Fruit fly (Drosophila melanogaster) whole organism, embryonic: ENCODE results near the gene ssp.

Experiments
- B-H2 ChIP-seq: fragments of 200-800 bp; sonication (Bioruptor generic); optimal IDR thresholded peaks from 2 replicates; lab custom pipeline; 2018; ENCODE audit warnings: missing biosample characterization, mild to moderate bottlenecking, missing genetic modification characterization
- CG10462 ChIP-seq: fragments of 200-800 bp; sonication (Bioruptor generic); optimal IDR thresholded peaks from 2 replicates; lab custom pipeline; 2016; ENCODE audit warnings: missing biosample characterization, missing genetic modification characterization
- CG10565 ChIP-seq: fragments of 200-800 bp; sonication (Bioruptor generic); optimal IDR thresholded peaks from 3 replicates; lab custom pipeline; 2016; ENCODE audit warnings: missing biosample characterization, mild to moderate bottlenecking, missing genetic modification characterization
- CG11085 ChIP-seq: fragments of 200-800 bp; sonication (Bioruptor generic); IDR thresholded peaks from 2 replicates; pipeline ENCODE4 v1.3.6; 2022; ENCODE audit warnings: missing biosample characterization, missing genetic modification characterization
- CG11093 ChIP-seq: fragments of 200-800 bp; sonication (Bioruptor generic); IDR thresholded peaks from 3 replicates; pipeline ENCODE4 v1.3.6; 2022; ENCODE audit warnings: missing biosample characterization, missing genetic modification characterization
- CG12104 ChIP-seq: fragments of 200-800 bp; sonication (Bioruptor generic); optimal IDR thresholded peaks from 3 replicates; lab custom pipeline; 2016; ENCODE audit warnings: missing biosample characterization, missing genetic modification characterization
- CG16813 ChIP-seq: fragments of 200-800 bp; sonication (Bioruptor generic); IDR thresholded peaks from 3 replicates; pipeline ENCODE4 v1.3.6; 2022; ENCODE audit warnings: missing biosample characterization, missing genetic modification characterization; ENCODE audit not compliant: partially characterized antibody
- CG16863 ChIP-seq: fragments of 200-800 bp; sonication (Bioruptor generic); optimal IDR thresholded peaks from 3 replicates; lab custom pipeline; 2016; ENCODE audit warnings: missing biosample characterization, missing genetic modification characterization
- CG2202 ChIP-seq: fragments of 200-800 bp; sonication (Bioruptor generic); optimal IDR thresholded peaks from 2 replicates; lab custom pipeline; 2018; ENCODE audit warnings: missing biosample characterization, mild to moderate bottlenecking, missing genetic modification characterization
- CG31388 ChIP-seq: fragments of 200-800 bp; sonication (Bioruptor generic); optimal IDR thresholded peaks from 2 replicates; lab custom pipeline; 2016; ENCODE audit warnings: missing biosample characterization, missing genetic modification characterization
- CG3163 ChIP-seq: fragments of 200-800 bp; sonication (Bioruptor generic); optimal IDR thresholded peaks from 3 replicates; lab custom pipeline; 2016; ENCODE audit warnings: missing biosample characterization, missing genetic modification characterization
- CG34376 ChIP-seq: fragments of 200-800 bp; sonication (Bioruptor generic); optimal IDR thresholded peaks from 2 replicates; lab custom pipeline; 2018; ENCODE audit warnings: missing biosample characterization, mild to moderate bottlenecking, missing genetic modification characterization
- CG42726 ChIP-seq: fragments of 200-800 bp; sonication (Bioruptor generic); IDR thresholded peaks from 2 replicates; pipeline ENCODE4 v1.3.6; 2022; ENCODE audit warnings: missing biosample characterization, missing genetic modification characterization; ENCODE audit not compliant: partially characterized antibody
- CG6272 ChIP-seq: fragments of 200-800 bp; sonication (Bioruptor generic); IDR thresholded peaks from 2 replicates; pipeline ENCODE4 v1.3.6; 2022; ENCODE audit warnings: missing biosample characterization, missing genetic modification characterization
- CG7987 ChIP-seq: fragments of 200-800 bp; sonication (Bioruptor generic); optimal IDR thresholded peaks from 2 replicates; lab custom pipeline; 2018; ENCODE audit warnings: missing biosample characterization, mild to moderate bottlenecking, missing genetic modification characterization, moderate library complexity
- CG9727 ChIP-seq: fragments of 200-800 bp; sonication (Bioruptor generic); optimal IDR thresholded peaks from 3 replicates; lab custom pipeline; 2017; ENCODE audit warnings: missing biosample characterization, mild to moderate bottlenecking, missing genetic modification characterization
- CG9932 ChIP-seq: fragments of 200-800 bp; sonication (Bioruptor generic); IDR thresholded peaks from 2 replicates; pipeline ENCODE4 v1.3.6; 2022; ENCODE audit warnings: missing biosample characterization, missing genetic modification characterization
- CrebB ChIP-seq: fragments of 200-800 bp; sonication (Bioruptor generic); optimal IDR thresholded peaks from 3 replicates; lab custom pipeline; 2018; ENCODE audit warnings: missing biosample characterization, mild to moderate bottlenecking, missing genetic modification characterization
- Dbx ChIP-seq: fragments of 200-800 bp; sonication (Bioruptor generic); IDR thresholded peaks from 3 replicates; pipeline ENCODE4 v1.3.6; 2022; ENCODE audit warnings: missing biosample characterization, missing genetic modification characterization
- Dp ChIP-seq: fragments of 200-800 bp; sonication (Bioruptor generic); optimal IDR thresholded peaks from 2 replicates; lab custom pipeline; 2018; ENCODE audit warnings: missing biosample characterization, mild to moderate bottlenecking, missing genetic modification characterization, moderate library complexity
- H15 ChIP-seq: fragments of 200-800 bp; sonication (Bioruptor generic); IDR thresholded peaks from 3 replicates; pipeline ENCODE4 v1.3.6; 2022; ENCODE audit warnings: missing biosample characterization, missing genetic modification characterization
- HmgZ ChIP-seq: fragments of 200-800 bp; sonication (Bioruptor generic); optimal IDR thresholded peaks from 2 replicates; lab custom pipeline; 2018; ENCODE audit warnings: missing biosample characterization, mild to moderate bottlenecking, missing genetic modification characterization
- Hmx ChIP-seq: fragments of 200-800 bp; sonication (Bioruptor generic); optimal IDR thresholded peaks from 2 replicates; lab custom pipeline; 2016; ENCODE audit warnings: missing biosample characterization, missing genetic modification characterization
- Lpt ChIP-seq: fragments of >200 bp; optimal IDR thresholded peaks from 2 replicates; lab custom pipeline; 2018; ENCODE audit warnings: missing biosample characterization, missing genetic modification characterization
- Mes4 ChIP-seq: fragments of 200-800 bp; sonication (Bioruptor generic); optimal IDR thresholded peaks from 2 replicates; lab custom pipeline; 2016; ENCODE audit warnings: missing biosample characterization, missing genetic modification characterization
- NC2β ChIP-seq: fragments of 200-800 bp; sonication (Bioruptor generic); optimal IDR thresholded peaks from 2 replicates; lab custom pipeline; 2016; ENCODE audit warnings: missing biosample characterization, missing genetic modification characterization
- Nf-YB ChIP-seq: fragments of 200-800 bp; sonication (Bioruptor generic); optimal IDR thresholded peaks from 3 replicates; lab custom pipeline; 2019; ENCODE audit warnings: missing biosample characterization, mild to moderate bottlenecking, missing genetic modification characterization, moderate library complexity
- Poxn ChIP-seq: fragments of 200-800 bp; sonication (Bioruptor generic); IDR thresholded peaks from 2 replicates; pipeline ENCODE4 v1.3.6; 2022; ENCODE audit warnings: missing biosample characterization, missing genetic modification characterization
- Xbp1 ChIP-seq: fragments of 200-800 bp; sonication (Bioruptor generic); optimal IDR thresholded peaks from 3 replicates; lab custom pipeline; 2016; ENCODE audit warnings: missing biosample characterization, mild to moderate bottlenecking, missing genetic modification characterization
- aop ChIP-seq: fragments of 200-800 bp; sonication (Bioruptor generic); IDR thresholded peaks from 2 replicates; pipeline ENCODE4 v1.3.6; 2022; ENCODE audit warnings: missing biosample characterization, missing genetic modification characterization
- ap ChIP-seq: fragments of 200-800 bp; sonication (Bioruptor generic); IDR thresholded peaks from 2 replicates; pipeline ENCODE4 v1.3.6; 2022; ENCODE audit warnings: missing biosample characterization, missing genetic modification characterization
- ash1 ChIP-seq: fragments of 200-800 bp; sonication (Bioruptor generic); optimal IDR thresholded peaks from 2 replicates; lab custom pipeline; 2018; ENCODE audit warnings: missing biosample characterization, mild to moderate bottlenecking, missing genetic modification characterization
- caup ChIP-seq: fragments of 200-800 bp; sonication (Bioruptor generic); optimal IDR thresholded peaks from 3 replicates; lab custom pipeline; 2017; ENCODE audit warnings: missing biosample characterization, mild to moderate bottlenecking, missing genetic modification characterization, moderate library complexity; ENCODE audit not compliant: severe bottlenecking
- dan ChIP-seq: fragments of 200-800 bp; sonication (Bioruptor generic); IDR thresholded peaks from 2 replicates; pipeline ENCODE4 v1.3.6; 2022; ENCODE audit warnings: missing biosample characterization, missing genetic modification characterization
- en ChIP-seq: fragments of 200-800 bp; sonication (Bioruptor generic); optimal IDR thresholded peaks from 2 replicates; lab custom pipeline; 2016; ENCODE audit warnings: missing biosample characterization, missing genetic modification characterization
- gcm ChIP-seq: fragments of 200-800 bp; sonication (Bioruptor generic); optimal IDR thresholded peaks from 2 replicates; lab custom pipeline; 2019; ENCODE audit warnings: missing biosample characterization, mild to moderate bottlenecking, missing genetic modification characterization, moderate library complexity
- gsb-n ChIP-seq: fragments of 200-800 bp; sonication (Bioruptor generic); optimal IDR thresholded peaks from 3 replicates; lab custom pipeline; 2018; ENCODE audit warnings: missing biosample characterization, mild to moderate bottlenecking, missing genetic modification characterization
- gt ChIP-seq: fragments of 200-800 bp; sonication (Bioruptor generic); IDR thresholded peaks from 2 replicates; pipeline ENCODE4 v1.3.6; 2022; ENCODE audit warnings: missing biosample characterization, missing genetic modification characterization
- jumu ChIP-seq: fragments of 200-800 bp; sonication (Bioruptor generic); optimal IDR thresholded peaks from 3 replicates; lab custom pipeline; 2016; ENCODE audit warnings: missing biosample characterization, missing genetic modification characterization
- lbe ChIP-seq: fragments of 200-800 bp; sonication (Bioruptor generic); optimal IDR thresholded peaks from 2 replicates; lab custom pipeline; 2016; ENCODE audit warnings: missing biosample characterization, mild to moderate bottlenecking, missing genetic modification characterization
- luna ChIP-seq: fragments of 200-800 bp; sonication (Bioruptor generic); optimal IDR thresholded peaks from 2 replicates; lab custom pipeline; 2016; ENCODE audit warnings: missing biosample characterization, missing genetic modification characterization
- maf-S ChIP-seq: fragments of 200-800 bp; sonication (Bioruptor generic); optimal IDR thresholded peaks from 2 replicates; lab custom pipeline; 2016; ENCODE audit warnings: missing biosample characterization, missing genetic modification characterization
- mld ChIP-seq: fragments of 200-800 bp; sonication (Bioruptor generic); IDR thresholded peaks from 3 replicates; pipeline ENCODE4 v1.3.6; 2022; ENCODE audit warnings: missing biosample characterization, missing genetic modification characterization; ENCODE audit not compliant: partially characterized antibody
- nau ChIP-seq: fragments of 200-800 bp; sonication (Bioruptor generic); optimal IDR thresholded peaks from 3 replicates; lab custom pipeline; 2017; ENCODE audit warnings: missing biosample characterization, mild to moderate bottlenecking, missing genetic modification characterization, missing genetic modification reagents
- ro ChIP-seq: fragments of 200-800 bp; sonication (Bioruptor generic); IDR thresholded peaks from 2 replicates; pipeline ENCODE4 v1.3.6; 2022; ENCODE audit warnings: missing biosample characterization, missing genetic modification characterization
- sc ChIP-seq, 3 experiments: fragments of >200 bp in 2 of 3; fragments of 200-800 bp in 1 of 3; sonication (Bioruptor generic) in 1 of 3; optimal IDR thresholded peaks; 2 replicates in 2 of 3; 3 replicates in 1 of 3; lab custom pipeline; 2017; ENCODE audit warnings: mild to moderate bottlenecking in 1 of 3, missing biosample characterization in 1 of 3, missing genetic modification characterization in 1 of 3, missing genetic modification reagents in 1 of 3
- sisA ChIP-seq: fragments of 200-800 bp; sonication (Bioruptor generic); IDR thresholded peaks from 2 replicates; pipeline ENCODE4 v1.3.6; 2022; ENCODE audit warnings: missing biosample characterization, missing genetic modification characterization
- slou ChIP-seq: fragments of 200-800 bp; sonication (Bioruptor generic); optimal IDR thresholded peaks from 3 replicates; lab custom pipeline; 2016; ENCODE audit warnings: missing biosample characterization, missing genetic modification characterization
- slp2 ChIP-seq: fragments of 200-800 bp; sonication (Bioruptor generic); optimal IDR thresholded peaks from 2 replicates; lab custom pipeline; 2016; ENCODE audit warnings: missing biosample characterization, missing genetic modification characterization
- tgo ChIP-seq: fragments of 200-800 bp; sonication (Bioruptor generic); IDR thresholded peaks from 3 replicates; pipeline ENCODE4 v1.3.6; 2022; ENCODE audit warnings: missing biosample characterization, missing genetic modification characterization
- trh ChIP-seq: fragments of 200-800 bp; sonication (Bioruptor generic); optimal IDR thresholded peaks from 2 replicates; lab custom pipeline; 2016; ENCODE audit warnings: missing biosample characterization, missing genetic modification characterization
- wdn ChIP-seq: fragments of 200-800 bp; sonication (Bioruptor generic); IDR thresholded peaks from 2 replicates; pipeline ENCODE4 v1.3.6; 2022; ENCODE audit warnings: missing biosample characterization, missing genetic modification characterization

Gene ssp

DNA sequence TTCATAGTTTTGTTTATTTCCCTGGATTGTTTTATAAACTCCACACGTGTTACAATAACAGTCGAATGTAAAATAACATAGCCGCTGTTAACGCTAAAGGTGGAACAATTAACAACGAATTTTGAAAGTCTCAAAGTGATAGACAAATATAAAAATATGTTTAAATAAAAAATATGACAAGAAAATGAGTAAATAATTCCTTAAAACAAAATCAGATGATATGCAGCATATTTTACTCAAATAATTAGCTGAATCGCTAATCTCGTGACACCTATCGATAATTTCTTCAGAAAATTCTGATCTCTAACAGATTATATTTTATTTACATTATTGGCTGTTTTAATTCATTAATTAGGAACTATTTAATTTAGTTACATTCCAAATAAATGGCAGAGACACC lies 18.6 kb downstream of the ssp start, which contains the start of the genes CG5645 and Atg12 (continued):
- TF ChIP-seq CG11085 (GFP tag; lab: Robert Waterston, UW) (no peak), Poxn (GFP tag; lab: Robert Waterston, UW) (no peak), nau (GFP tag; lab: Kevin White, UChicago) (no peak), gcm (GFP tag; lab: Kevin White, UChicago) (peak; percentile 56), CG16813 (peak; percentile 74), Dbx (GFP tag; lab: Robert Waterston, UW) (peak; percentile 73; the same call in 2 of the 3 replicates), mld (GFP tag; lab: Robert Waterston, UW) (no peak), sc (optimal IDR thresholded peaks at IDR 0.05; lab: Kevin White, UChicago) (no peak), sc (GFP tag; optimal IDR thresholded peaks at IDR 0.05; lab: Kevin White, UChicago) (no peak), dan (GFP tag; lab: Robert Waterston, UW) (no peak), Mes4 (GFP tag; lab: Kevin White, UChicago) (no peak), CG2202 (tag; lab: Kevin White, UChicago) (no peak), tgo (GFP tag; lab: Robert Waterston, UW) (peak; percentile 65; the same call in 2 of the 3 replicates), gsb-n (tag; lab: Kevin White, UChicago) (peak; percentile 58), CG7987 (GFP tag; lab: Kevin White, UChicago) (peak; percentile 46), sisA (GFP tag; lab: Robert Waterston, UW) (peak; percentile 41; the same call in 1 of the 2 replicates), ap (GFP tag; lab: Robert Waterston, UW) (no peak), CG11093 (GFP tag; lab: Robert Waterston, UW) (no peak), wdn (no peak), CG10462 (GFP tag; lab: Kevin White, UChicago) (peak; percentile 37), CG10565 (no peak), CG3163 (GFP tag; lab: Kevin White, UChicago) (no peak), CrebB (tag; lab: Kevin White, UChicago) (peak; percentile 4), Dp (GFP tag; lab: Kevin White, UChicago) (peak; percentile 2), luna (GFP tag; lab: Kevin White, UChicago) (no peak), CG9727 (peak; percentile 50), CG12104 (GFP tag; lab: Kevin White, UChicago) (peak; percentile 39), Lpt (no peak), trh (GFP tag; lab: Kevin White, UChicago) (no peak), CG9932 (GFP tag; lab: Robert Waterston, UW) (peak; percentile 70), B-H2 (GFP tag; lab: Kevin White, UChicago) (peak; percentile 54), aop (GFP tag; lab: Robert Waterston, UW) (no peak), lbe (peak; percentile 33), maf-S (GFP tag; lab: Kevin White, UChicago) (peak; percentile 11), Hmx (peak; percentile 50), gt (no peak), Nf-YB (GFP tag; lab: Kevin White, UChicago) (no peak), H15 (GFP tag; lab: Robert Waterston, UW) (no peak; the same call in 2 of the 3 replicates), jumu (GFP tag; lab: Kevin White, UChicago) (no peak), ro (GFP tag; lab: Robert Waterston, UW) (no peak), CG31388 (peak; percentile 14), CG34376 (GFP tag; lab: Kevin White, UChicago) (peak; percentile 57), slp2 (GFP tag; lab: Kevin White, UChicago) (no peak), en (no peak), CG16863 (GFP tag; lab: Kevin White, UChicago) (no peak), CG42726 (no peak; the same call in 1 of the 2 replicates), HmgZ (peak; percentile 23), CG6272 (GFP tag; lab: Robert Waterston, UW) (no peak), ash1 (GFP tag; lab: Kevin White, UChicago) (no peak), caup (peak; percentile 44), slou (GFP tag; lab: Kevin White, UChicago) (peak; percentile 56), NC2β (GFP tag; lab: Kevin White, UChicago) (no peak), Xbp1 (GFP tag; lab: Kevin White, UChicago) (peak; percentile 10)
